Worm (Caenorhabditis elegans): ENCODE measurements around the gene srv-34.
"Not testable (repeated sequence)": the region's sequence is repeated elsewhere in the genome, so short reads cannot be mapped to it uniquely, and the experiment has no call there.

srv-34 gene

DNA sequence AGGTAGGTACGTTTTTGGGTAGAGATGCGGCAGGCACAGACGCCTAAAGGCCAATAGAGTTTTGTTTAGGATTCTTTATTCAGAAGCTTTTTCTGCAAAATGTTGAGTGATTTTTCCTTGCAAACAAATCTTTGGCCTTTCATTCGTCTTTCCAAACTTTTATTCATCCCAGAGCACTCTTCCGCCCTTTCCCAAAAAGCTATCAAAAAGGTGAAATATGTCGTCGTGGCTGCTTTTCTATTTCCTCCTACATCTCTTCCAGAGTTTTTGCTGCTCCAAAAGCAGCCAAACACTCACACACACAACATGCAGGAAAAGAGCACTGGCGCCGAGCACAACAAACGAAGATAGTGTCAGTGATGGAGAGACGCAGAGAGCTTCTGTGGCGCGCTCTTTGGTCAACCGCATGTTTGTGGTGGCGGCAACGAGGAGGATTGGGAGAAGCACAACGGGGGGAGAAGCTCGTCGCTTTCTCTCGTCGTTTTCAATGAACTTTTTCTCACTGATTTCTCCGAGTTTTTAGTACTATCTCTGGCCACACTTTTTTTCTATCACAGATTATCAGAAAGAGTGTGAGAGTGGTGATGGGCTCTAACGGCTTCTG, 23.7 kb downstream of the srv-34 start:
- TF ChIP-seq ztf-23 (GFP tag; IDR thresholded peaks at IDR 0.05) (no peak), cog-1 (tag; optimal IDR thresholded peaks at IDR 0.05) (no peak), flt-1 (GFP tag; IDR thresholded peaks at IDR 0.05) (no peak), T22C8.4 (GFP tag; IDR thresholded peaks at IDR 0.05) (no peak), ref-1 (GFP tag; conservative IDR thresholded peaks at IDR 0.05) (no peak), tab-1 (GFP tag; IDR thresholded peaks at IDR 0.05) (no peak)

DNA sequence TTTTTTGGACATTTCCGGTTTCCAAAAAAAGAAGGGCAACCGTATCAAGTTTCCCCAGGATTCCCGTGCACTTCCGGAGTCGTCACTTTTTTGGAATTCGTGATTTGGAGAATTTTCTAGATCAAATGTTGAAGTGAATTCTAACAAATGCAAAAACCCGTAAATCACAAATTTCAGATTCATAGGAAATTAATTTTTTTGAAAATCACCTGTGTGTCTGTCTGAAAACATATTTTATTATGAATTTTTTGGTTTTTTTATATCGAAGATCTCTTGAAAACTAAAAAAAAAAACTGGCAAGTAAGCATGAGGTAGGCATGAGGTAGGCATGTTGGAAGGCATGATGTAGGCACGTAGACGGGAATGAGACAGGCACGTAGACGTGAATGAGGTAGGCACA, 24.5 kb downstream of the srv-34 start:
- TF ChIP-seq ztf-23 (GFP tag; IDR thresholded peaks at IDR 0.05) (no peak), klf-2 (GFP tag; conservative IDR thresholded peaks at IDR 0.05) (no peak), T22C8.4 (GFP tag; IDR thresholded peaks at IDR 0.05) (no peak), ztf-29 (GFP tag; IDR thresholded peaks at IDR 0.05) (no peak), tab-1 (GFP tag; IDR thresholded peaks at IDR 0.05) (no peak), ref-1 (GFP tag; conservative IDR thresholded peaks at IDR 0.05) (no peak)

DNA sequence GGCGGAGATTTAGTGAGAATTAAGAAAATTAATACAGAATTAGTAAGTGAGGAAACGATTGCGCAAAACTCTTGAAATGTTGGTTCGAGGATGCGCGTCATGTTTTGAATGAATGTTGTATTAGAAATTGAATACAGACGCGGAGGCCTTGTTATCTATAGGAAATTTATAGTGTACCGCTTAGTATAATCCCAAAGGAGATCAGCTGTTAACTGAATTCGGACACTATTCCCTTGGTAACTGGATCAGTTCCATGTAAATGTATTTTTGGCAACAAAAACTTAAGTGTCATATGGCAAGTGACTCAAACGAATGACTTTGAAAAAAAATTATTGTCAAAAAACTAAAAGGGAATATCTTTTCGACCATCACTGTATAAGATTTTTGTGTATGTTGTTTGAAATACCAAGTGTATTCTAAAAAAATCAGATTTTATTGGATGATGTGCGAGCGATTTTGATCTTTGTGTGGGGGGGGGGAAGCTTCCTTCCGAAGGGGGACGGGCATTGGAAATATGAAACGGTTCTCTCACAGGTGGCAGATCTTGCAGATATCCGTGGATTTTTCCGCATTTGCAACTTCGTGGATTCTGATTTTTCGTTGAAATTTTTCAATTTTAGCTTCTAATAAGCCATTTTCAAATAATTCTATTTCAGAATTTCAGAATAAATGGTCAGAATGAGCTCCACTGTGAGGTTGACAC, 28.0 kb downstream of the srv-34 start, which contains the start of the genes W08G11.5 and W08G11.1:
Gene W08G11.5 (minus strand): TSS at position 101 of the 703 bp plus-strand sequence.
Gene W08G11.1 (plus strand): TSS at position 653 of the 703 bp plus-strand sequence.
- TF ChIP-seq cog-1 (tag; optimal IDR thresholded peaks at IDR 0.05) (no peak), med-1 (GFP tag; optimal IDR thresholded peaks at IDR 0.05; ENCODE audit: insufficient read depth) (no peak), T22C8.4 (GFP tag; IDR thresholded peaks at IDR 0.05) (no peak), ztf-23 (GFP tag; IDR thresholded peaks at IDR 0.05) (no peak), flt-1 (GFP tag; IDR thresholded peaks at IDR 0.05) (no peak), ztf-29 (GFP tag; IDR thresholded peaks at IDR 0.05) (no peak), tab-1 (GFP tag; IDR thresholded peaks at IDR 0.05) (no peak), klf-2 (GFP tag; conservative IDR thresholded peaks at IDR 0.05) (no peak), ref-1 (GFP tag; conservative IDR thresholded peaks at IDR 0.05) (no peak)

DNA sequence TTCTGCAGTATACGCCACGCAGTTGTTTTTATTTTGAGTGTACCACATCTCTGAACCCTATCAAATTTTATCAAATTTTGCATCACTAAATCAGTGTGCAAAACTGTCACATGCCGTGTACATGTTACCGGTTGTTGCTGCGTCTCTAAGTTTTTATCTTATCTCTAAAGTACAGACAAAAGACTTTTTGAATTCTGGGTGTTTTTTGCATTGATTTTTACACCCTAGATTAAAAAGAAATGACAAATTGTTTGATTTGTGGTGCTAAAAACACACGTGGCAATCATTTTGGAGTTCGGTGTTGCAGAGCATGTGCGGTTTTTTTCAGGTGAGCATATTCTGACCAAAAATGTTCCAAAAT, 32.3 kb downstream of the srv-34 start, which contains the start of gene nhr-193:
Gene nhr-193 (plus strand): TSS at position 51 of the 361 bp plus-strand sequence.
- TF ChIP-seq ztf-23 (GFP tag; IDR thresholded peaks at IDR 0.05), result no peak
- no peak for TF ChIP-seq ztf-29 (GFP tag; IDR thresholded peaks at IDR 0.05)
- no peak for TF ChIP-seq ref-1 (GFP tag; conservative IDR thresholded peaks at IDR 0.05)
- TF ChIP-seq klf-2 (GFP tag; conservative IDR thresholded peaks at IDR 0.05), result no peak
- no peak for TF ChIP-seq cog-1 (tag; optimal IDR thresholded peaks at IDR 0.05)
- no peak for TF ChIP-seq flt-1 (GFP tag; IDR thresholded peaks at IDR 0.05)
- no peak for TF ChIP-seq tab-1 (GFP tag; IDR thresholded peaks at IDR 0.05)
- TF ChIP-seq med-1 (GFP tag; optimal IDR thresholded peaks at IDR 0.05; ENCODE audit: insufficient read depth), result no peak
- TF ChIP-seq T22C8.4 (GFP tag; IDR thresholded peaks at IDR 0.05), result no peak

DNA sequence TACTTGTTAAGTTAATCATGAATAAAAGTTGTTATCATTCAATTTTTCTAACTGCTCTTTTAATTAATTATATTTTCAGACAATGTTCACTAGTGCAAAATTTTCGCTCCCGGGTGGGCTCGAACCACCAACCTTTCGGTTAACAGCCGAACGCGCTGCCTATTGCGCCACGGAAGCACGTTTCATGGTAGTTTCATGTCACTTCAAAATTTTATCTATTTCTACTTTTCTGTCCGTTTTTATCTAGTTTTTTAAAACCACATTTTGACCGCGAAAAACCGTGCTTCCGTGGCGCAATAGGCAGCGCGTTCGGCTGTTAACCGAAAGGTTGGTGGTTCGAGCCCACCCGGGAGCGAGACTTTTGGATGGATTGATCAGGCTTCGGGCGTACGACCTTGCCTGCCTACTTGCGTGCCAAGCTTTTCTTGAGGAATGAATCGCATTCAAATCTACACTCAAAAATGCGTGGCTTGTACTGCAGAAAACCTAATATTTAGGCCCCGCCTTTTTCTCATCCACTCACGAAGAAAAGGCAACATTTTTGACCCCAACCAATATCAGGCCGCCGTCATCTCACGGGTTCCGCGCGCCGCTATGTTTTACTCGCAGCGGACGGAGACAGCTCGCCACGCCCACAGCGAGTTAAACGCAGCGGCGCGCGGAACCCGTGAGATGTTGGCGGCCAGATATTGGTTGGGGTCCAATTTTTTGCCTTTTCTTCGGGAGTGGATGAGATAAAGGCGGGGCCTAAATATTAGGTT, 32.9 kb downstream of the srv-34 start:
- TF ChIP-seq klf-2 (GFP tag; conservative IDR thresholded peaks at IDR 0.05), result 0 out of 2 replicates have a peak, but pooled peaks have one; percentile 43

DNA sequence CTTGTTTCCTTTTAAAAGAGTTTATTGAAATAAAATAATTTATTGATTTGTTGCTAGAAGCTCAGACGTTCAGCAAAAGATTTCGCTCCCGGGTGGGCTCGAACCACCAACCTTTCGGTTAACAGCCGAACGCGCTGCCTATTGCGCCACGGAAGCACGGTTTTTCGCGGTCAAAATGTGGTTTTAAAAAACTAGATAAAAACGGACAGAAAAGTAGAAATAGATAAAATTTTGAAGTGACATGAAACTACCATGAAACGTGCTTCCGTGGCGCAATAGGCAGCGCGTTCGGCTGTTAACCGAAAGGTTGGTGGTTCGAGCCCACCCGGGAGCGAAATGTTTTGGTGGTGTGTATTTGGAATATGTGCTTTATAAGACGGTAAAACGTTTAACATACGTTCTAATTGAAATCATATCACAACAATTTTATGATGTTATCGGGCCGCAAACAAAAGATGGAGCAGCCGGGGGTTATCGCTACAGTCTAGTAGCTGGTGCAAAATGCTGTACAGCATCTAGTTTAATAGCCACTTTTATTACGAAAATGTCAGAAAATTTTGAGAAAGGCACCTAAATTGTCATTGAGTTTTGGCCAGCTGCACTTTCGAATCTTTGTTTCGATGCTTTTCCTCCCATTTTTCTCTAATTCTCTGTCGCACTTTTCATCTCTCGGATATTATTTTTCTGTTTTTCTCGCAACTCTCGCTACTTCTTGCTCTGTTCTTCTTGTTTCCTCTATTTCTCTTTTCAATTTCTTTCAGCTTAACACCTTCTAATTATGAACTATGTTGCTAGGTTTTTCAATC, 36.1 kb downstream of the srv-34 start, which contains the start of gene slc-9B.2:
Gene slc-9B.2 (plus strand): TSS at position 756 of the 806 bp plus-strand sequence.
- TF ChIP-seq flt-1 (GFP tag; IDR thresholded peaks at IDR 0.05); T22C8.4 (GFP tag; IDR thresholded peaks at IDR 0.05); ref-1 (GFP tag; conservative IDR thresholded peaks at IDR 0.05): not testable (repeated sequence)

DNA sequence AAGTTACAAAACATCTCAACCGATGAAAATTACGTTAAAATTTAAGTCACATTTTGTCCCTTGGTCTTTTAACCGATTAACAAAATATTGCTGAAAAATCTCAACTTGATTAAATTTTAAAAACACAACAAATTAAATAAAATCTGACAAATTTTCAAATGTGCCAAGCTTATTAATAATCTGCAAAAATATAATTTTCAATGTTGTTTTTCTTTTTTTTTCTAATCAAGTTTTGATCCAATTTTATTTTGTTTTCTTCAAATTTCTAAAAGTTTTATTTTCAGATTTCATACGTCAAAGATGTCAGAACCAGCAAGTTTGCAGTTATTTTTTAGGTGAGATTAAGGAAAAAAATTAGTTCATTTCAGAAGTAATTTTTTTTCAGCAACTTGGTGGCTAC, 38.2 kb downstream of the srv-34 start, which contains the start of gene srw-87:
Gene srw-87 (plus strand): TSS at position 301 of the 400 bp plus-strand sequence.
- TF ChIP-seq ztf-29 (GFP tag; IDR thresholded peaks at IDR 0.05) (no peak), med-1 (GFP tag; optimal IDR thresholded peaks at IDR 0.05; ENCODE audit: insufficient read depth) (no peak), klf-2 (GFP tag; conservative IDR thresholded peaks at IDR 0.05) (no peak), cog-1 (tag; optimal IDR thresholded peaks at IDR 0.05) (no peak), ref-1 (GFP tag; conservative IDR thresholded peaks at IDR 0.05) (no peak), flt-1 (GFP tag; IDR thresholded peaks at IDR 0.05) (no peak), T22C8.4 (GFP tag; IDR thresholded peaks at IDR 0.05) (no peak), tab-1 (GFP tag; IDR thresholded peaks at IDR 0.05) (no peak), ztf-23 (GFP tag; IDR thresholded peaks at IDR 0.05) (no peak)

DNA sequence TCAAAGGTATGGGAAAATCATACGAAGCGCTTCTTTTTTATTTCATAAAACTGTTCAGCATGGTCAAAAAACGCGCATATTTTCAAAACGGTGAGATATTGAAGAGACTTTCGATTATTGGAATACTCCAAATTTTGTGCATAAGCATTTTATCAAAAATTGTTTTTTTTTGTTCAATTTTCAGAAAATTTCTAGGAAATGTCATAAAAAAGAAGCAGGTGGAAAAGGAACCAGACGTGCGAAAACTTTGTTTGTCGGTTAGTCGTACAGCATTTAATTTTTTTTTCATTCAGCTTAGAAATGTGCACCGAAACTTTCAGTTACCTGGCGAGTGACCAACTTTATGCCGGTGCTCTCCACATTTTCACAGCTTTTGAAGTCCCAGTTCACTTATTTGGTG, 41.2 kb downstream of the srv-34 start, which contains the start of gene srh-167:
Gene srh-167 (plus strand): TSS at position 301 of the 400 bp plus-strand sequence.
- no peak for TF ChIP-seq ztf-23 (GFP tag; IDR thresholded peaks at IDR 0.05)
- no peak for TF ChIP-seq cog-1 (tag; optimal IDR thresholded peaks at IDR 0.05)
- no peak for TF ChIP-seq ztf-29 (GFP tag; IDR thresholded peaks at IDR 0.05)
- no peak for TF ChIP-seq ref-1 (GFP tag; conservative IDR thresholded peaks at IDR 0.05)
- no peak for TF ChIP-seq med-1 (GFP tag; optimal IDR thresholded peaks at IDR 0.05; ENCODE audit: insufficient read depth)
- TF ChIP-seq T22C8.4 (GFP tag; IDR thresholded peaks at IDR 0.05), result no peak
- no peak for TF ChIP-seq flt-1 (GFP tag; IDR thresholded peaks at IDR 0.05)
- no peak for TF ChIP-seq tab-1 (GFP tag; IDR thresholded peaks at IDR 0.05)
- no peak for TF ChIP-seq klf-2 (GFP tag; conservative IDR thresholded peaks at IDR 0.05)

DNA sequence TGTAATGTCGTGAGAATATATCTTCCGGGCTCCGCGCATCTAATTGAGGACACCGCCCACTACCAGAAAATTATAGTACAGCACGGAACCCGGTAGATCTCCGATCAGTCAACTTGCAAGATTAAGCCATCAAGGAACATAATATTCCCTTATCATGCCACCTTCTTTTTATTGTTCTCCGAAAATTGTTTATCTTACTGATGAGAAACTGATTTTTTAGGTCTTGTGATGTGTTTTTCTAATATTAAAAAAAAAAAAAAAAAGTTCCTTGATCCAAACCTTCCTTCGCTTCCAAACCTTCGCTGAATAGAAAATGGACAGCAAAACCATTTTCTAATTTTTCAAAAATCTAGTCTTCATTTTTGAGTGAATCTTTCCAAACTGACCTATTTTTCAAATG, 45.7 kb downstream of the srv-34 start, which contains the start of gene F57G8.7:
Gene F57G8.7 (plus strand): TSS at position 301 of the 400 bp plus-strand sequence.
- TF ChIP-seq tab-1 (GFP tag; IDR thresholded peaks at IDR 0.05) (no peak), ztf-23 (GFP tag; IDR thresholded peaks at IDR 0.05) (no peak), ztf-29 (GFP tag; IDR thresholded peaks at IDR 0.05) (no peak), T22C8.4 (GFP tag; IDR thresholded peaks at IDR 0.05) (no peak), flt-1 (GFP tag; IDR thresholded peaks at IDR 0.05) (no peak), med-1 (GFP tag; optimal IDR thresholded peaks at IDR 0.05; ENCODE audit: insufficient read depth) (no peak), klf-2 (GFP tag; conservative IDR thresholded peaks at IDR 0.05) (no peak), ref-1 (GFP tag; conservative IDR thresholded peaks at IDR 0.05) (no peak), cog-1 (tag; optimal IDR thresholded peaks at IDR 0.05) (no peak)

All from whole organism, midembryonic.